Fruit fly (Drosophila melanogaster) Kc167 (cell line): ENCODE data around the gene CG10654.

Experiments
- Myc ChIP-seq: fragments of >200 bp; optimal IDR thresholded peaks from 2 replicates; lab custom pipeline; 2017; ENCODE audit warnings: missing external identifiers
- Sin3A ChIP-seq: fragments of >200 bp; optimal IDR thresholded peaks from 2 replicates; lab custom pipeline; 2018; ENCODE audit warnings: missing external identifiers
- h ChIP-seq: fragments of >200 bp; optimal IDR thresholded peaks from 3 replicates; lab custom pipeline; 2018; ENCODE audit warnings: missing external identifiers
- insv ChIP-seq: fragments of >200 bp; optimal IDR thresholded peaks from 3 replicates; lab custom pipeline; 2018; ENCODE audit warnings: missing external identifiers
- psq ChIP-seq: fragments of >200 bp; optimal IDR thresholded peaks from 2 replicates; lab custom pipeline; 2017; ENCODE audit warnings: missing external identifiers
- ttk ChIP-seq: sonication (Bioruptor generic); optimal IDR thresholded peaks from 2 replicates; lab custom pipeline; 2017; ENCODE audit warnings: missing external identifiers

Gene CG10654

dm6 chr3L:12465229-12465628, 42.4 kb downstream of the CG10654 start:
- TF ChIP-seq ttk (lab: Kevin White, UChicago), result no peak
- no peak for TF ChIP-seq insv
- no peak for TF ChIP-seq h (lab: Kevin White, UChicago)

dm6 chr3L:12463580-12463979, 44.1 kb downstream of the CG10654 start:
- TF ChIP-seq ttk (lab: Kevin White, UChicago) (no peak), Sin3A (no peak), Myc (lab: Kevin White, UChicago) (no peak), h (lab: Kevin White, UChicago) (no peak), insv (no peak), psq (lab: Kevin White, UChicago) (no peak)

- TF ChIP-seq h (lab: Kevin White, UChicago), result no peak
- TF ChIP-seq psq (lab: Kevin White, UChicago), result no peak
- no peak for TF ChIP-seq Myc (lab: Kevin White, UChicago)
Measured at dm6 chr3L:12461953-12462352, 45.7 kb downstream of the CG10654 start.

dm6 chr3L:12456916-12457662, 50.6 kb downstream of the CG10654 start:
- TF ChIP-seq Myc (lab: Kevin White, UChicago), result no peak
- TF ChIP-seq Sin3A, result no peak
- no peak for TF ChIP-seq h (lab: Kevin White, UChicago)
- no peak for TF ChIP-seq insv
- TF ChIP-seq psq (lab: Kevin White, UChicago), result no peak
- TF ChIP-seq ttk (lab: Kevin White, UChicago), result no peak
